Worm (Caenorhabditis elegans) whole organism, midembryonic: ENCODE measurements around the gene spp-12.

ENCODE experiments used
- T22C8.4 ChIP-seq: fragments of 200-800 bp; sonication (Bioruptor generic); IDR thresholded peaks from 2 replicates; pipeline ENCODE4 v1.3.6; 2022; ENCODE audit warnings: missing genetic modification characterization, missing compliant biosample characterization
- cog-1 ChIP-seq: sonication (generic microtip); optimal IDR thresholded peaks from 2 replicates; lab custom pipeline; 2016; ENCODE audit warnings: missing genetic modification characterization, missing compliant biosample characterization
- flt-1 ChIP-seq: fragments of 200-800 bp; sonication (Bioruptor generic); IDR thresholded peaks from 2 replicates; pipeline ENCODE4 v1.3.6; 2022; ENCODE audit warnings: missing genetic modification characterization, missing compliant biosample characterization
- klf-2 ChIP-seq: fragments of 200-800 bp; sonication (Bioruptor generic); conservative IDR thresholded peaks from 2 replicates; pipeline ENCODE4 v1.3.6; 2022; ENCODE audit warnings: missing genetic modification reagents, missing genetic modification characterization, missing compliant biosample characterization
- med-1 ChIP-seq: sonication (generic microtip); optimal IDR thresholded peaks from 2 replicates; lab custom pipeline; 2017; ENCODE audit warnings: missing genetic modification characterization, mild to moderate bottlenecking, missing compliant biosample characterization, antibody characterized with exemption, missing genetic modification reagents; ENCODE audit not compliant: insufficient read depth
- ref-1 ChIP-seq: fragments of 200-800 bp; sonication (Bioruptor generic); conservative IDR thresholded peaks from 2 replicates; pipeline ENCODE4 v1.3.6; 2022; ENCODE audit warnings: missing genetic modification reagents, missing genetic modification characterization, missing compliant biosample characterization
- tab-1 ChIP-seq: fragments of 200-800 bp; sonication (Bioruptor generic); IDR thresholded peaks from 2 replicates; pipeline ENCODE4 v1.3.6; 2022; ENCODE audit warnings: missing genetic modification characterization, missing compliant biosample characterization
- ztf-23 ChIP-seq: fragments of 200-800 bp; sonication (Bioruptor generic); IDR thresholded peaks from 2 replicates; pipeline ENCODE4 v1.3.6; 2022; ENCODE audit warnings: missing genetic modification reagents, missing genetic modification characterization, missing compliant biosample characterization
- ztf-29 ChIP-seq: fragments of 200-800 bp; sonication (Bioruptor generic); IDR thresholded peaks from 2 replicates; pipeline ENCODE4 v1.3.6; 2022; ENCODE audit warnings: missing genetic modification reagents, missing genetic modification characterization, missing compliant biosample characterization

Gene spp-12

DNA sequence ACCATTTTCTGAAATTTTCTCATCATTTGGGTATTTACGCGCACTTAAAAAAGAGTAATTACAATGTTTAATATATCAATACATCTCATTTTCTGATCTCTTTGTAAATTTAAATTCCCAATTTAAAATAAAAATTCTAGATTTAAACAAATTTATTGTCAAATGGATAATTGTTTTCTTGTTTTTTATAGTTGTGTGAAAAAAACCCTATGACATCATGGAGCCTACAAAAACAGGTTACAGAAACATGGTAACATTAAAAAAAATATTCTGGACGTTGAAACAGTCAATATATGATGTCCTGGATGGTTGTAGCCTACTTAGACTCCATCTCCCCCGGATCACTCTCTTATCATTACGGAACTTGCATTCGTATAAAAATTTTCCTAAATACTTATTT is at the start of gene spp-12:
Gene spp-12 (plus strand): TSS at position 301 of the 400 bp plus-strand sequence.
- no peak for TF ChIP-seq tab-1 (GFP tag; lab: Robert Waterston, UW)
- TF ChIP-seq ref-1 (GFP tag; lab: Robert Waterston, UW): no peak
- no peak for TF ChIP-seq cog-1 (tag; lab: Kevin White, UChicago)
- TF ChIP-seq ztf-29: no peak
- no peak for TF ChIP-seq T22C8.4

DNA sequence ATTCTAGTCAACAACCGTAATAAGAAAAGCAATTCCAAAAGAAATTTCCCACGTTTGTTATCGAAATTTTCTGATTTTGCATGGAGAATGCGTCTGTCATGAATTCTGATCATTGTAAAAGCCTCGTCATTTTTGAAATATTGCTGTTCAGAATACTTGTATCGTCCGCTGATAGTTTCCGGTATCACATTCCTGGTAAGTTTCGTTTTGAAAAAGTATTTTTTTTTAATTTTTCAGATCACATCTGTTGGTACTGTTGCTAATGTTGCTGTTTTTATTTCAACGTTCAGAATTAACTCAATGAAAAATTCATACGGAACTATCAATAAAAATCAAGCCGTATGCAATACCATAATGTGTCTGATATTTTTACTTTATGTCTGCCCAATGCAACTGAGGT is 48.7 kb upstream of the spp-12 start, which contains the start of gene srx-17:
Gene srx-17 (plus strand): TSS at position 301 of the 400 bp plus-strand sequence.
- TF ChIP-seq cog-1 (tag; lab: Kevin White, UChicago) (no peak), ref-1 (GFP tag; lab: Robert Waterston, UW) (no peak), ztf-29 (no peak), tab-1 (GFP tag; lab: Robert Waterston, UW) (no peak), T22C8.4 (no peak)

DNA sequence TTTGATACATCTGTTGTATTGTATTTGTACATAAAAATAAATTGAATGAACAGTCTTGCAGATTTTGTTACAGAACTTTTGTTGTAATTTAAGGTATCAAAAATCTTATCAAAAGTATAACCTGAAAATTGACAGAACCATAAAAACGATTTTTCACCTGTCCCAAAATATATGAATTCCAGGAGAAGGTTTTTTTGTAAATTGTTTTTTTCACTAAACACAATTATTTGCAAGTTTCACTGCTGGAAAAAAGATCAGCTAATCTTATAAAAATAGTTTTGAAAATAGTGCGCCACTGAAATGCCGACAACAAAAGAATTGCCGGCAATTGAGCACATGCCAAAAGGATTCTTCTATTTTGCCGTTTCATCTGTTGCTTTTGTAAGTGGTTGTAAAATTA is 46.5 kb upstream of the spp-12 start, which contains the start of gene srx-130:
Gene srx-130 (plus strand): TSS at position 301 of the 400 bp plus-strand sequence.
- TF ChIP-seq ztf-29 (no peak), T22C8.4 (no peak), med-1 (GFP tag; lab: Kevin White, UChicago) (no peak), cog-1 (tag; lab: Kevin White, UChicago) (no peak), ztf-23 (no peak), ref-1 (GFP tag; lab: Robert Waterston, UW) (no peak), flt-1 (GFP tag; lab: Robert Waterston, UW) (no peak), tab-1 (GFP tag; lab: Robert Waterston, UW) (no peak), klf-2 (GFP tag; lab: Robert Waterston, UW) (no peak)

DNA sequence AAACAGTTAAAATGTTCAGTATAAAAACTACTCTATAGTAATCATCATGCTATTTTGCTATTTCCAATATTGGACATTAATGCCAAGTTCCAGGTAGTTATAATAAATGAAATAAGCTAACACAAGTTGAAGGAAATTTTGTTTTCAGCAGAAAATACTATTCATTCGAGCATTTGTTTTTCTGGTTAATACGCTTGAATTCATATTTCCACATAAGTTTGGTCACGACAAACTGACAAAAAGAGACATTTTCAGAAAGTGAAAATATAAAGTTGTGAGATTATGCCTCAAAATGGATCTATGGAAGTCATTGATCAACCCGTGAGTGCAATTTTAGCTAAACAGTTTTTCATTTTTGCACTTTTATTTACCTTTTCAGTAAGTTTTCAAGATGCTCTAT is 44.5 kb upstream of the spp-12 start, which contains the start of gene srx-131:
Gene srx-131 (plus strand): TSS at position 301 of the 400 bp plus-strand sequence.
- TF ChIP-seq flt-1 (GFP tag; lab: Robert Waterston, UW): no peak
- no peak for TF ChIP-seq klf-2 (GFP tag; lab: Robert Waterston, UW)
- no peak for TF ChIP-seq T22C8.4
- TF ChIP-seq ztf-29: no peak
- no peak for TF ChIP-seq ref-1 (GFP tag; lab: Robert Waterston, UW)
- TF ChIP-seq cog-1 (tag; lab: Kevin White, UChicago): no peak
- no peak for TF ChIP-seq ztf-23
- TF ChIP-seq med-1 (GFP tag; lab: Kevin White, UChicago): no peak
- no peak for TF ChIP-seq tab-1 (GFP tag; lab: Robert Waterston, UW)

DNA sequence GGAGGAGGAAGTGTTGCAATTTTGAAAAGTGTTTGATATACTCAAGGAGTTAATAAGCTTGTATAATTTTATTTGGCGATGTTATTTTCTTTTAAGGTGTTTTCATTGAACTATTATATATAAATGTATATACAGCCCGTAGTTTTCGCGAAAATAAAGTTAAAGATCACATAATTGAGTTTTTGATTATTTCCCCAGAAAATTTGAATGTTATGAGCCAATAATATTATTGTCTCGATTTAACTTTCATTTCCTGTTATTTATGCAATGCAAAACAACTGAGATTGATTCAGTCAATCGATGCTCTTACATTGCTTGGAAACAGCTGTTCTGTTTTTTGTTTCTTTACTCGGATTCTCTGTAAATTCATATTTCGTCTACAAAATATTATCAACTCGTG is 41.2 kb upstream of the spp-12 start, which contains the start of gene srx-133:
Gene srx-133 (plus strand): TSS at position 301 of the 400 bp plus-strand sequence.
- TF ChIP-seq med-1 (GFP tag; lab: Kevin White, UChicago) (no peak), flt-1 (GFP tag; lab: Robert Waterston, UW) (no peak), T22C8.4 (no peak), ref-1 (GFP tag; lab: Robert Waterston, UW) (no peak), cog-1 (tag; lab: Kevin White, UChicago) (no peak), ztf-23 (no peak), klf-2 (GFP tag; lab: Robert Waterston, UW) (no peak), tab-1 (GFP tag; lab: Robert Waterston, UW) (no peak), ztf-29 (no peak)

DNA sequence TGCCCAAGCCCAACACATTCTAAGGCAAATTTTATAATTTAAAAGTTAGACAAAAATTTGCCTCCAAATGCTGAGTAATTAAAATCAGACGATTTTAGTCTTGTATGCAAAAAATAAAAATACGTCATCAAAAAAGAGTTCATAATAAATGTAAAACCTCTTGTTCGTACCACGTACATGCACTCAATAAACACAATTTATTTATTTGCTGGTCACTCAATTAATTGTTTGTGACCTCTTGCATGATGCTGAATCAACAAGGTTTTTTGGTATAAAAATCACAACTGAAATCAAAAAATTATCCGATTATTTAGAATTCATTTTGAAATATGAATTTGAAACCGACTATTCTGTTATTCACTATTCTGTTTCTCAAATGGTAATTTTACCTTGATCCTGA is 39.4 kb upstream of the spp-12 start, which contains the start of gene hpx-2:
Gene hpx-2 (plus strand): TSS at position 301 of the 400 bp plus-strand sequence.
- no peak for TF ChIP-seq med-1 (GFP tag; lab: Kevin White, UChicago)
- no peak for TF ChIP-seq flt-1 (GFP tag; lab: Robert Waterston, UW)
- TF ChIP-seq ref-1 (GFP tag; lab: Robert Waterston, UW): no peak
- TF ChIP-seq tab-1 (GFP tag; lab: Robert Waterston, UW): no peak
- no peak for TF ChIP-seq klf-2 (GFP tag; lab: Robert Waterston, UW)
- TF ChIP-seq ztf-29: no peak
- no peak for TF ChIP-seq ztf-23
- TF ChIP-seq T22C8.4: no peak
- TF ChIP-seq cog-1 (tag; lab: Kevin White, UChicago): no peak

DNA sequence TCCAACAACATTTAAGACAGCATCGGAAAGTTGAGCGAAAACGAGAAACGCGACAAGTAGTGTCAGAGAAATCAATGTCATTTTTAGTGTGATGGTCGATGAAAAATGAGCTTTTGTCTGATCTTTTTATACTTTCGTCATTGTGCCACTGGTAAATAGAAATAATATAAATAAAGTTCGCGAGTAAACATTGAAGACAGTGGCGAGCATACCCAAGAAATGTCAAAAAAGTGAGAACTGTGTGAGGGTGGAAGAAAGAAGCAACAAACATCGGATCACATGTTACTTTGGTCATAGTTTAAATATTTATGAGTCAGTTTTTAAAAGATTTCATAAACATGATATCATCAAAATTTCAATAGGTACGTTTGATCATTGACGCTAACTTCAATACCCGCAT is 35.3 kb upstream of the spp-12 start, which contains the start of gene ttr-21:
Gene ttr-21 (minus strand): TSS at position 100 of the 400 bp plus-strand sequence.
- TF ChIP-seq ztf-23 (no peak), med-1 (GFP tag; lab: Kevin White, UChicago) (no peak), cog-1 (tag; lab: Kevin White, UChicago) (no peak), T22C8.4 (no peak), flt-1 (GFP tag; lab: Robert Waterston, UW) (no peak), ref-1 (GFP tag; lab: Robert Waterston, UW) (no peak), ztf-29 (no peak), klf-2 (GFP tag; lab: Robert Waterston, UW) (no peak), tab-1 (GFP tag; lab: Robert Waterston, UW) (no peak)

DNA sequence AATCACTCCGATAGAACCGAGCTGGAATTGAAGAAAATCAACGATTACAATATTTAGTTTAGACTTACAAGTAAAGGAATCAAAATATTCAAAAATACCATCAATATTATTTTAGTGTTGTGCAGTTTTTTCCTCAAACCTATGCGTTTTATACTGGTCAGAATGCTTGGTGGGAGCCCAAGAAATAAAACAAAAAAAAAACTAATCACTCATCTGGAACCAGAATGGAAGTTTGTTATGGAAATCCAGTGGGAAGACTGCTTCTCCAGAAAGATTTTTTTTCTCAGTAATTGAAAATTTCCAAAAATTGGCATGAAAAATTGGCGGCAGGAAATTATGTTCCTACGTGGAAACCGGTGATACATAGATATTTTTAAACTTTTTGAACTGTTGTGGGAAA is 33.2 kb upstream of the spp-12 start, which contains the start of gene srx-134:
Gene srx-134 (minus strand): TSS at position 101 of the 400 bp plus-strand sequence.
- no peak for TF ChIP-seq T22C8.4
- TF ChIP-seq cog-1 (tag; lab: Kevin White, UChicago): no peak
- no peak for TF ChIP-seq klf-2 (GFP tag; lab: Robert Waterston, UW)
- TF ChIP-seq flt-1 (GFP tag; lab: Robert Waterston, UW): no peak
- no peak for TF ChIP-seq ztf-29
- TF ChIP-seq ref-1 (GFP tag; lab: Robert Waterston, UW): no peak
- no peak for TF ChIP-seq ztf-23
- no peak for TF ChIP-seq tab-1 (GFP tag; lab: Robert Waterston, UW)
- TF ChIP-seq med-1 (GFP tag; lab: Kevin White, UChicago): no peak

DNA sequence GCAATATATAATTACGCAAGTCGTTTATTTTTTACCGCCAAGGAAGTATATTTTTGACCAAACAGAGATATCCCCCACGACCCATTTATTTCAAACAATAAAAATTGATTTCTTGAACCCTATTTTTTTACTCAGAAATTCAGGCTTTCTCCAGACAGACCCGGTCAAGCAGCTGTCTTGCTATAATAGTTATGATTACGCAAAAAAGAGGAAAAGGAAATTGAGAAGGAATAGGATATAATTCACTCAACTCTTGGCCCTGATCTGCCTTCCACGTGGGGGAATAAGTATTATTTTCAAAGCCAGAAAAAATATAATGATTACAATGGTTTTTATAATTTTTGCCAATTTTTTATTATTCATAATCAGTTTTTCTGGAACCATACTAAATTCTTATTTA is 32.5 kb upstream of the spp-12 start, which contains the start of gene srx-136:
Gene srx-136 (plus strand): TSS at position 301 of the 400 bp plus-strand sequence.
- TF ChIP-seq tab-1 (GFP tag; lab: Robert Waterston, UW): no peak
- no peak for TF ChIP-seq med-1 (GFP tag; lab: Kevin White, UChicago)
- no peak for TF ChIP-seq klf-2 (GFP tag; lab: Robert Waterston, UW)
- TF ChIP-seq ref-1 (GFP tag; lab: Robert Waterston, UW): no peak
- TF ChIP-seq ztf-29: no peak
- no peak for TF ChIP-seq cog-1 (tag; lab: Kevin White, UChicago)
- TF ChIP-seq T22C8.4: no peak
- TF ChIP-seq ztf-23: no peak
- no peak for TF ChIP-seq flt-1 (GFP tag; lab: Robert Waterston, UW)
